Fruit fly (Drosophila melanogaster) whole organism, embryonic: Measurements from ENCODE around the gene sti.

ENCODE experiments used
- Ada2b ChIP-seq: fragments of 200-800 bp; sonication (Bioruptor generic); IDR thresholded peaks from 2 replicates; pipeline ENCODE4 v1.3.6; 2022; ENCODE audit warnings: missing biosample characterization, missing genetic modification characterization
- Antp ChIP-seq: fragments of 200-800 bp; sonication (Bioruptor generic); optimal IDR thresholded peaks from 3 replicates; lab custom pipeline; 2016; ENCODE audit warnings: missing biosample characterization, missing genetic modification characterization
- CG10147 ChIP-seq: fragments of 200-800 bp; sonication (Bioruptor generic); optimal IDR thresholded peaks from 2 replicates; lab custom pipeline; 2019; ENCODE audit warnings: missing biosample characterization, mild to moderate bottlenecking, missing genetic modification characterization, moderate library complexity
- CG10543 ChIP-seq: fragments of 200-800 bp; sonication (Bioruptor generic); optimal IDR thresholded peaks from 3 replicates; lab custom pipeline; 2017; ENCODE audit warnings: missing biosample characterization, mild to moderate bottlenecking, missing genetic modification characterization, moderate library complexity
- CG11085 ChIP-seq: fragments of 200-800 bp; sonication (Bioruptor generic); IDR thresholded peaks from 2 replicates; pipeline ENCODE4 v1.3.6; 2022; ENCODE audit warnings: missing biosample characterization, missing genetic modification characterization
- CG11456 ChIP-seq: fragments of 200-800 bp; sonication (Bioruptor generic); IDR thresholded peaks from 3 replicates; pipeline ENCODE4 v1.3.6; 2022; ENCODE audit warnings: missing biosample characterization, missing genetic modification characterization
- CG11560 ChIP-seq: fragments of 200-800 bp; sonication (Bioruptor generic); IDR thresholded peaks from 3 replicates; pipeline ENCODE4 v1.3.6; 2022; ENCODE audit warnings: missing biosample characterization, missing genetic modification characterization
- CG12744 ChIP-seq: fragments of 200-800 bp; sonication (Bioruptor generic); optimal IDR thresholded peaks from 2 replicates; lab custom pipeline; 2016; ENCODE audit warnings: missing biosample characterization, missing genetic modification characterization
- CG16815 ChIP-seq: fragments of 200-800 bp; sonication (Bioruptor generic); optimal IDR thresholded peaks from 3 replicates; lab custom pipeline; 2017; ENCODE audit warnings: missing biosample characterization, mild to moderate bottlenecking, missing genetic modification characterization
- CG17802 ChIP-seq: fragments of 200-800 bp; sonication (Bioruptor generic); optimal IDR thresholded peaks from 2 replicates; lab custom pipeline; 2018; ENCODE audit warnings: missing biosample characterization, mild to moderate bottlenecking, missing genetic modification characterization, moderate library complexity
- CG17912 ChIP-seq: fragments of 200-800 bp; sonication (Bioruptor generic); optimal IDR thresholded peaks from 2 replicates; lab custom pipeline; 2018; ENCODE audit warnings: missing biosample characterization, mild to moderate bottlenecking, missing genetic modification characterization
- CG18262 ChIP-seq: fragments of 200-800 bp; optimal IDR thresholded peaks from 3 replicates; lab custom pipeline; 2019; ENCODE audit warnings: missing biosample characterization, mild to moderate bottlenecking, missing genetic modification characterization, moderate library complexity
- CG2202 ChIP-seq: fragments of 200-800 bp; sonication (Bioruptor generic); optimal IDR thresholded peaks from 2 replicates; lab custom pipeline; 2018; ENCODE audit warnings: missing biosample characterization, mild to moderate bottlenecking, missing genetic modification characterization
- CG3065 ChIP-seq: fragments of 200-800 bp; sonication (Bioruptor generic); optimal IDR thresholded peaks from 2 replicates; lab custom pipeline; 2016; ENCODE audit warnings: missing biosample characterization, missing genetic modification characterization
- CG3407 ChIP-seq: fragments of 200-800 bp; sonication (Bioruptor generic); optimal IDR thresholded peaks from 2 replicates; lab custom pipeline; 2018; ENCODE audit warnings: missing biosample characterization, mild to moderate bottlenecking, missing genetic modification characterization
- CG3838 ChIP-seq: fragments of 200-800 bp; sonication (Bioruptor generic); optimal IDR thresholded peaks from 3 replicates; lab custom pipeline; 2016; ENCODE audit warnings: missing biosample characterization, missing genetic modification characterization
- CG42726 ChIP-seq: fragments of 200-800 bp; sonication (Bioruptor generic); IDR thresholded peaks from 2 replicates; pipeline ENCODE4 v1.3.6; 2022; ENCODE audit warnings: missing biosample characterization, missing genetic modification characterization; ENCODE audit not compliant: partially characterized antibody
- CG4617 ChIP-seq: fragments of 200-800 bp; sonication (Bioruptor generic); optimal IDR thresholded peaks from 3 replicates; lab custom pipeline; 2016; ENCODE audit warnings: missing biosample characterization, missing genetic modification characterization, borderline replicate concordance
- CG5180 ChIP-seq: fragments of 200-800 bp; sonication (Bioruptor generic); optimal IDR thresholded peaks from 3 replicates; lab custom pipeline; 2017; ENCODE audit warnings: missing biosample characterization, missing genetic modification characterization, mild to moderate bottlenecking, moderate library complexity, missing genetic modification reagents
- CG6683 ChIP-seq: fragments of 200-800 bp; sonication (Bioruptor generic); optimal IDR thresholded peaks from 2 replicates; lab custom pipeline; 2017; ENCODE audit warnings: missing biosample characterization, mild to moderate bottlenecking, missing genetic modification characterization, missing genetic modification reagents
- CG7839 ChIP-seq: fragments of 200-800 bp; sonication (Bioruptor generic); optimal IDR thresholded peaks from 3 replicates; lab custom pipeline; 2018; ENCODE audit warnings: missing biosample characterization, mild to moderate bottlenecking, missing genetic modification characterization, moderate library complexity
- Dip2 ChIP-seq: fragments of 200-800 bp; sonication (Bioruptor generic); IDR thresholded peaks from 2 replicates; pipeline ENCODE4 v1.3.6; 2022; ENCODE audit warnings: missing biosample characterization, missing genetic modification characterization
- ERR ChIP-seq: fragments of 200-800 bp; sonication (Bioruptor generic); optimal IDR thresholded peaks from 2 replicates; lab custom pipeline; 2016; ENCODE audit warnings: missing biosample characterization, missing genetic modification characterization
- GATAe ChIP-seq: fragments of 200-800 bp; sonication (Bioruptor generic); conservative IDR thresholded peaks from 2 replicates; pipeline ENCODE4 v1.3.6; 2022; ENCODE audit warnings: missing biosample characterization, missing genetic modification characterization
- Hand ChIP-seq: fragments of 200-800 bp; sonication (Bioruptor generic); optimal IDR thresholded peaks from 2 replicates; lab custom pipeline; 2017; ENCODE audit warnings: mild to moderate bottlenecking, missing biosample characterization, missing genetic modification reagents, missing genetic modification characterization
- HmgZ ChIP-seq: fragments of 200-800 bp; sonication (Bioruptor generic); optimal IDR thresholded peaks from 2 replicates; lab custom pipeline; 2018; ENCODE audit warnings: missing biosample characterization, mild to moderate bottlenecking, missing genetic modification characterization
- Mad ChIP-seq: fragments of 200-800 bp; sonication (Bioruptor generic); optimal IDR thresholded peaks from 2 replicates; lab custom pipeline; 2016; ENCODE audit warnings: missing biosample characterization, missing genetic modification characterization
- Nf-YC ChIP-seq: fragments of 200-800 bp; optimal IDR thresholded peaks from 3 replicates; lab custom pipeline; 2019; ENCODE audit warnings: missing biosample characterization, mild to moderate bottlenecking, missing genetic modification characterization, moderate library complexity
- Ssrp ChIP-seq: fragments of 200-800 bp; sonication (Bioruptor generic); optimal IDR thresholded peaks from 2 replicates; lab custom pipeline; 2018; ENCODE audit warnings: missing biosample characterization, mild to moderate bottlenecking, missing genetic modification characterization, moderate library complexity
- az2 ChIP-seq: fragments of 200-800 bp; sonication (Bioruptor generic); optimal IDR thresholded peaks from 3 replicates; lab custom pipeline; 2016; ENCODE audit warnings: missing biosample characterization, missing genetic modification characterization
- bowl ChIP-seq: fragments of 200-800 bp; sonication (Bioruptor generic); IDR thresholded peaks from 2 replicates; pipeline ENCODE4 v1.3.6; 2022; ENCODE audit warnings: missing biosample characterization, missing genetic modification characterization
- btn ChIP-seq: fragments of 200-800 bp; sonication (Bioruptor generic); optimal IDR thresholded peaks from 2 replicates; lab custom pipeline; 2016; ENCODE audit warnings: missing biosample characterization, missing genetic modification characterization
- cato ChIP-seq: fragments of 200-800 bp; sonication (Bioruptor generic); optimal IDR thresholded peaks from 2 replicates; lab custom pipeline; 2016; ENCODE audit warnings: missing biosample characterization, missing genetic modification characterization, borderline replicate concordance
- chm ChIP-seq: fragments of 200-800 bp; sonication (Bioruptor generic); IDR thresholded peaks from 2 replicates; pipeline ENCODE4 v1.3.6; 2022; ENCODE audit warnings: missing biosample characterization, missing genetic modification characterization
- disco-r ChIP-seq: fragments of 200-800 bp; sonication (Bioruptor generic); optimal IDR thresholded peaks from 2 replicates; lab custom pipeline; 2016; ENCODE audit warnings: missing biosample characterization, missing genetic modification characterization
- eyg ChIP-seq: fragments of 200-800 bp; sonication (Bioruptor generic); optimal IDR thresholded peaks from 3 replicates; lab custom pipeline; 2016; ENCODE audit warnings: missing biosample characterization, missing genetic modification characterization
- ftz-f1 ChIP-seq: fragments of 200-800 bp; sonication (Bioruptor generic); optimal IDR thresholded peaks from 2 replicates; lab custom pipeline; 2016; ENCODE audit warnings: missing biosample characterization, missing genetic modification characterization
- grau ChIP-seq: fragments of 200-800 bp; optimal IDR thresholded peaks from 3 replicates; lab custom pipeline; 2019; ENCODE audit warnings: missing biosample characterization, mild to moderate bottlenecking, missing genetic modification characterization, moderate library complexity
- hbn ChIP-seq: fragments of 200-800 bp; sonication (Bioruptor generic); IDR thresholded peaks from 2 replicates; pipeline ENCODE4 v1.3.6; 2022; ENCODE audit warnings: missing biosample characterization, missing genetic modification characterization; ENCODE audit not compliant: partially characterized antibody
- ind ChIP-seq: fragments of 200-800 bp; sonication (Bioruptor generic); optimal IDR thresholded peaks from 3 replicates; lab custom pipeline; 2016; ENCODE audit warnings: missing biosample characterization, missing genetic modification characterization
- pan ChIP-seq, 4 experiments: fragments of >200 bp in 3 of 4; fragments of 200-800 bp in 1 of 4; sonication (Bioruptor generic) in 1 of 4; optimal IDR thresholded peaks in 3 of 4; IDR thresholded peaks in 1 of 4; 2 replicates each; pipeline versions ENCODE4 v1.3.6 to Lab custom; 2017 to 2022; ENCODE audit warnings: missing biosample characterization in 2 of 4, missing genetic modification characterization in 2 of 4, mixed read lengths in 1 of 4
- pnt ChIP-seq: fragments of 200-800 bp; sonication (Bioruptor generic); optimal IDR thresholded peaks from 3 replicates; lab custom pipeline; 2016; ENCODE audit warnings: missing biosample characterization, missing genetic modification characterization
- run ChIP-seq: fragments of 200-800 bp; sonication (Bioruptor generic); optimal IDR thresholded peaks from 3 replicates; lab custom pipeline; 2018; ENCODE audit warnings: missing biosample characterization, mild to moderate bottlenecking, missing genetic modification characterization
- tup ChIP-seq: fragments of 200-800 bp; sonication (Bioruptor generic); optimal IDR thresholded peaks from 2 replicates; lab custom pipeline; 2016; ENCODE audit warnings: missing biosample characterization, mild to moderate bottlenecking, missing genetic modification characterization, moderate library complexity
- tx ChIP-seq: fragments of 200-800 bp; sonication (Bioruptor generic); optimal IDR thresholded peaks from 2 replicates; lab custom pipeline; 2016; ENCODE audit warnings: missing biosample characterization, missing genetic modification characterization
- unpg ChIP-seq: fragments of 200-800 bp; sonication (Bioruptor generic); optimal IDR thresholded peaks from 3 replicates; lab custom pipeline; 2018; ENCODE audit warnings: missing biosample characterization, mild to moderate bottlenecking, missing genetic modification characterization, moderate library complexity
- vvl ChIP-seq: fragments of 200-800 bp; sonication (Bioruptor generic); IDR thresholded peaks from 2 replicates; pipeline ENCODE4 v1.3.6; 2022; ENCODE audit warnings: missing biosample characterization, missing genetic modification characterization

The sti gene

DNA sequence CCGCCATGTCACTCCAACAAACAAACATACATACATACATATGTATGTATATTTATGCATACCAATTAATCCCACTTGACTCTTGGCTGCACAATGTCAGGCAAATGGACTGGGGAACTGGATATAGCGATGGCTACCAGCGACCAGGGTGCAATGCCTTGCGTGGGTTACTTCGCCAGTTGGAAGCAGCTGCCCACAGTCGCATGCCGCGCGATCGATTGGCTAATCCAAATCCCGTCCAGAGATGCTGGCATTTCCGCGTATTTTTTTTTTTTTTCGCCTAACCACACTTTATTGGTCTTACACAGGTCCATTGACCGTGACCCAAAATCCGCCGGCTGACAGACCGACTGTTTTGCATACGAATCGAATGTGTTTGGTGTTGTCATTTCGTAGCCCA is 20.3 kb downstream of the sti start (continued):
- TF ChIP-seq Hand (GFP tag; lab: Kevin White, UChicago), result no peak
- TF ChIP-seq pan (optimal IDR thresholded peaks at IDR 0.05; lab: Kevin White, UChicago), result no peak
- TF ChIP-seq pan (GFP tag; optimal IDR thresholded peaks at IDR 0.05 in 1 of 2, IDR thresholded peaks at IDR 0.05 in 1 of 2), result no peak
- no peak for TF ChIP-seq Ssrp (tag; lab: Kevin White, UChicago)
- no peak for TF ChIP-seq CG12744
- TF ChIP-seq ftz-f1 (GFP tag; lab: Kevin White, UChicago), result peak; percentile 32
- TF ChIP-seq disco-r (GFP tag; lab: Kevin White, UChicago), result no peak

DNA sequence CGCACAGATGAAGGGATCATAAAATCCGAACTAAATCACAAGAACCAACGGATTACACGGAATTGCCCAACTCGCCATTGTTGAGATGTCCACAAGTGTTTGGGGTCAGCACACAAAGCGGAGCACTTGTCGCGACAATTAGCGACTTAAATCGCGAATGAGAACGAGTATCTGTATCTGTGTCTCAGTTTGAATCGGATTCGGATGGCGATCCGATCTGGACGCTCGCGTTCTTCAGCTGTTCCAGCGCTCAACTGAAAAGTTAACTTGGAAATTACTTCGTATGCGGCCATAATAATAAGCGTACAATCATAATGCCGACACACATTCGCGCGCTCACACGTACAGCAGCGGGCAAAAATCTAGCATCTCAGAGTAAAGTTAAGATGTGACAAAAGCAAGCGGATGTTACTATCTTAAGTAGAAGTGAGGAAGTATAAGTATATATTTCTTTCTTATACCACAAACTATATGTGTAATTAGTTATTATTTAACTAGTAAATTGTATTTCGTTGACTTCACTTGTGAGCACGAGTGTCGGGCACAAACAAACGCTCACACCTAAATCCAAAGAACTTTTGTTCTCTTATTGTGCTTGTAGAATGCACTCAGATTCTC is 24.1 kb downstream of the sti start, which contains the start of gene CG10660:
TSS of gene CG10660 (minus strand) at position 259 of the 618 bp plus-strand sequence.
- TF ChIP-seq cato (peak; percentile 75), GATAe (peak; percentile 33; the same call in 1 of the 2 replicates), btn (GFP tag; lab: Kevin White, UChicago) (peak; percentile 64), Mad (GFP tag; lab: Kevin White, UChicago) (peak; percentile 85), unpg (GFP tag; lab: Kevin White, UChicago) (peak; percentile 94), grau (tag; lab: Kevin White, UChicago) (peak; percentile 88), CG3065 (peak; percentile 55), az2 (GFP tag; lab: Kevin White, UChicago) (peak; percentile 89), CG7839 (tag; lab: Kevin White, UChicago) (peak; percentile 94), tx (GFP tag; lab: Kevin White, UChicago) (peak; percentile 39), CG42726 (no peak), vvl (peak; percentile 96), pnt (GFP tag; lab: Kevin White, UChicago) (peak; percentile 60), Antp (GFP tag; lab: Kevin White, UChicago) (peak; percentile 56), CG2202 (peak; percentile 77), tup (GFP tag; lab: Kevin White, UChicago) (peak; percentile 66), run (tag; lab: Kevin White, UChicago) (peak; percentile 89), CG18262 (peak; percentile 88), CG11560 (0 out of 3 replicates have a peak, but pooled peaks have one; percentile 43), CG3838 (GFP tag; lab: Kevin White, UChicago) (peak; percentile 57), eyg (GFP tag; lab: Kevin White, UChicago) (peak; percentile 57), CG16815 (GFP tag; lab: Kevin White, UChicago) (peak; percentile 68), CG10147 (GFP tag; lab: Kevin White, UChicago) (peak; percentile 75), CG3407 (GFP tag; lab: Kevin White, UChicago) (peak; percentile 82), Nf-YC (tag; lab: Kevin White, UChicago) (peak; percentile 37), bowl (GFP tag; lab: Robert Waterston, UW) (peak; percentile 66; the same call in 1 of the 2 replicates), Dip2 (GFP tag; lab: Robert Waterston, UW) (no peak), CG17802 (tag; lab: Kevin White, UChicago) (peak; percentile 65), CG5180 (GFP tag; lab: Kevin White, UChicago) (peak; percentile 68), chm (GFP tag; lab: Robert Waterston, UW) (peak; percentile 91), CG17912 (no peak), hbn (GFP tag; lab: Robert Waterston, UW) (no peak), CG4617 (peak; percentile 20), Ada2b (GFP tag; lab: Robert Waterston, UW) (peak; percentile 88), ind (GFP tag; lab: Kevin White, UChicago) (peak; percentile 81), CG11456 (GFP tag; lab: Robert Waterston, UW) (peak; percentile 75), CG10543 (GFP tag; lab: Kevin White, UChicago) (peak; percentile 36), ERR (GFP tag; lab: Kevin White, UChicago) (peak; percentile 10), CG6683 (peak; percentile 56), CG11085 (GFP tag; lab: Robert Waterston, UW) (peak; percentile 60; the same call in 1 of the 2 replicates), HmgZ (tag; lab: Kevin White, UChicago) (peak; percentile 86)
